Worm (Caenorhabditis elegans) whole organism, late embryonic: ENCODE results near the gene rnp-7.

Source experiments
- C08G9.2 ChIP-seq: sonication (generic microtip); optimal IDR thresholded peaks from 2 replicates; lab custom pipeline; 2016; ENCODE audit warnings: mild to moderate bottlenecking, missing genetic modification characterization, moderate library complexity, missing compliant biosample characterization
- C38D4.7 ChIP-seq: fragments of 200-800 bp; sonication (Bioruptor generic); optimal IDR thresholded peaks from 2 replicates; lab custom pipeline; 2018; ENCODE audit warnings: mild to moderate bottlenecking, missing genetic modification characterization, moderate library complexity, missing compliant biosample characterization
- F13H6.1 ChIP-seq: sonication (generic microtip); optimal IDR thresholded peaks from 2 replicates; lab custom pipeline; 2016; ENCODE audit warnings: missing genetic modification characterization, missing compliant biosample characterization
- Y22D7AL.16 ChIP-seq: sonication (generic microtip); optimal IDR thresholded peaks from 2 replicates; lab custom pipeline; 2016; ENCODE audit warnings: missing genetic modification characterization, missing compliant biosample characterization
- ahr-1 ChIP-seq: sonication (generic microtip); optimal IDR thresholded peaks from 2 replicates; lab custom pipeline; 2016; ENCODE audit warnings: missing genetic modification characterization, missing compliant biosample characterization
- ama-1 ChIP-seq: fragments of 150-350 bp; optimal IDR thresholded peaks from 2 replicates; lab custom pipeline; 2014
- ceh-14 ChIP-seq: sonication (generic microtip); optimal IDR thresholded peaks from 2 replicates; lab custom pipeline; 2016; ENCODE audit warnings: missing genotype, missing genetic modification characterization, missing compliant biosample characterization
- ceh-19 ChIP-seq: fragments of 200-800 bp; sonication (Bioruptor generic); optimal IDR thresholded peaks from 2 replicates; lab custom pipeline; 2018; ENCODE audit warnings: mild to moderate bottlenecking, missing genetic modification characterization, missing compliant biosample characterization
- ceh-30 ChIP-seq: fragments of 150-350 bp; optimal IDR thresholded peaks from 2 replicates; lab custom pipeline; 2014; ENCODE audit warnings: missing biosample characterization, missing genetic modification characterization
- ceh-31 ChIP-seq: sonication (generic microtip); optimal IDR thresholded peaks from 2 replicates; lab custom pipeline; 2016; ENCODE audit warnings: missing genetic modification characterization, missing compliant biosample characterization
- ceh-34 ChIP-seq: sonication (generic microtip); optimal IDR thresholded peaks from 2 replicates; lab custom pipeline; 2016; ENCODE audit warnings: mild to moderate bottlenecking, missing genetic modification characterization, missing compliant biosample characterization
- ceh-45 ChIP-seq: fragments of 200-800 bp; sonication (Bioruptor generic); IDR thresholded peaks from 2 replicates; pipeline ENCODE4 v1.3.6; 2022; ENCODE audit warnings: missing genetic modification reagents, missing genetic modification characterization, missing compliant biosample characterization
- che-1 ChIP-seq: sonication (generic microtip); optimal IDR thresholded peaks from 2 replicates; lab custom pipeline; 2016; ENCODE audit warnings: mild to moderate bottlenecking, missing genetic modification characterization, missing compliant biosample characterization
- elt-2 ChIP-seq: sonication (generic microtip); optimal IDR thresholded peaks from 2 replicates; lab custom pipeline; 2016; ENCODE audit warnings: missing genetic modification reagents, missing genetic modification characterization, missing compliant biosample characterization
- elt-4 ChIP-seq: sonication (generic microtip); optimal IDR thresholded peaks from 2 replicates; lab custom pipeline; 2016; ENCODE audit warnings: missing genetic modification characterization, missing compliant biosample characterization
- ets-4 ChIP-seq: sonication (generic microtip); optimal IDR thresholded peaks from 2 replicates; lab custom pipeline; 2016; ENCODE audit warnings: missing genetic modification characterization, missing compliant biosample characterization
- eyg-1 ChIP-seq: sonication (generic microtip); optimal IDR thresholded peaks from 2 replicates; lab custom pipeline; 2016; ENCODE audit warnings: missing genotype, missing genetic modification characterization, missing compliant biosample characterization
- fax-1 ChIP-seq: sonication (generic microtip); optimal IDR thresholded peaks from 2 replicates; lab custom pipeline; 2016; ENCODE audit warnings: missing genotype, missing genetic modification characterization, missing compliant biosample characterization
- hlh-6 ChIP-seq: sonication (generic microtip); optimal IDR thresholded peaks from 2 replicates; lab custom pipeline; 2016; ENCODE audit warnings: missing genotype, missing genetic modification characterization, missing compliant biosample characterization
- madf-2 ChIP-seq: sonication (generic microtip); optimal IDR thresholded peaks from 2 replicates; lab custom pipeline; 2017; ENCODE audit warnings: missing genetic modification characterization, missing compliant biosample characterization
- mec-3 ChIP-seq: sonication (generic microtip); optimal IDR thresholded peaks from 2 replicates; lab custom pipeline; 2016; ENCODE audit warnings: borderline replicate concordance, missing genetic modification characterization, missing compliant biosample characterization
- nfya-1 ChIP-seq: sonication (generic microtip); optimal IDR thresholded peaks from 2 replicates; lab custom pipeline; 2017; ENCODE audit warnings: missing genetic modification characterization, mild to moderate bottlenecking, missing compliant biosample characterization, antibody characterized with exemption, moderate library complexity
- odd-2 ChIP-seq: sonication (generic microtip); optimal IDR thresholded peaks from 2 replicates; lab custom pipeline; 2017; ENCODE audit warnings: antibody characterized with exemption, mild to moderate bottlenecking, missing genetic modification characterization, missing compliant biosample characterization
- pag-3 ChIP-seq: sonication (generic microtip); optimal IDR thresholded peaks from 2 replicates; lab custom pipeline; 2016; ENCODE audit warnings: missing compliant biosample characterization, missing genetic modification characterization, borderline replicate concordance
- pha-2 ChIP-seq: sonication (generic microtip); optimal IDR thresholded peaks from 2 replicates; lab custom pipeline; 2017; ENCODE audit warnings: mild to moderate bottlenecking, missing genetic modification characterization, missing compliant biosample characterization
- pha-4 ChIP-seq: fragments of 150-350 bp; optimal IDR thresholded peaks from 2 replicates; lab custom pipeline; 2018; ENCODE audit warnings: missing biosample characterization, missing genetic modification reagents, missing genetic modification characterization
- pqm-1 ChIP-seq: sonication (generic microtip); optimal IDR thresholded peaks from 2 replicates; lab custom pipeline; 2016; ENCODE audit warnings: missing genetic modification characterization, missing compliant biosample characterization
- sdc-2 ChIP-seq: sonication (generic microtip); optimal IDR thresholded peaks from 2 replicates; lab custom pipeline; 2016; ENCODE audit warnings: missing genotype, missing genetic modification characterization, missing compliant biosample characterization
- syd-9 ChIP-seq: sonication (generic microtip); optimal IDR thresholded peaks from 2 replicates; lab custom pipeline; 2016; ENCODE audit warnings: mild to moderate bottlenecking, missing genetic modification characterization, moderate library complexity, missing compliant biosample characterization
- tbx-7 ChIP-seq: sonication (generic microtip); optimal IDR thresholded peaks from 2 replicates; lab custom pipeline; 2016; ENCODE audit warnings: missing genotype, missing genetic modification characterization, missing compliant biosample characterization
- ttx-3 ChIP-seq: sonication (generic microtip); optimal IDR thresholded peaks from 2 replicates; lab custom pipeline; 2016; ENCODE audit warnings: missing genetic modification reagents, missing genetic modification characterization, missing compliant biosample characterization
- unc-42 ChIP-seq: sonication (generic microtip); optimal IDR thresholded peaks from 2 replicates; lab custom pipeline; 2016; ENCODE audit warnings: missing genotype, missing genetic modification characterization, missing compliant biosample characterization

rnp-7 gene

ce11 chrIII:7178497-7178896, 17.5 kb upstream of the rnp-7 start:
- TF ChIP-seq ama-1 (no peak), C38D4.7 (GFP tag; lab: Kevin White, UChicago) (no peak)

ce11 chrIII:7170090-7170489, 9.1 kb upstream of the rnp-7 start:
- TF ChIP-seq ttx-3 (tag; lab: Kevin White, UChicago) (no peak), che-1 (tag; lab: Kevin White, UChicago) (no peak), unc-42 (tag; lab: Kevin White, UChicago) (no peak), ceh-45 (GFP tag; lab: Robert Waterston, UW) (no peak), odd-2 (no peak), F13H6.1 (tag; lab: Kevin White, UChicago) (no peak), ets-4 (tag; lab: Kevin White, UChicago) (no peak), hlh-6 (tag; lab: Kevin White, UChicago) (no peak)

DNA sequence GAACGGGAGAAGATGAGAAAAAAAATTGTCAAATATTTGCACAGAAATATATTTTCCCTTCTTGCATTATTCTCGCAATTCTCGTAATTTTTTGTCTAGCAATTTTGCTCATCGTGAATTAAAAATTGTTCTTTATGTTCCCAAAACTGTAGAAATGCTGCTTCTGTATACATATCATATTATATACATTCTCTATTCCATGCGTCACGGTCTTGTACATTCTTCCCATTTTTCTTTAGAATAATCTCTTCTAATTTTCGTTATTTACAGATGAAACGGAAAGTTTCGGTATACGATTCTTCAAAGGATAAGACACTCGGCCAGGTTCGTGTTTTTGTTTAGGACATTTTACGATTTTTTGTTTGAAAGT, 6.6 kb upstream of the rnp-7 start, which contains the start of gene acs-4:
acs-4 (plus strand) TSS at position 271 of the 370 bp plus-strand sequence.
- TF ChIP-seq madf-2 (tag; lab: Kevin White, UChicago), result no peak
- no peak for TF ChIP-seq pag-3 (tag; lab: Kevin White, UChicago)
- TF ChIP-seq fax-1 (tag; lab: Kevin White, UChicago), result no peak
- TF ChIP-seq, all 69 proteins: peak for 0

DNA sequence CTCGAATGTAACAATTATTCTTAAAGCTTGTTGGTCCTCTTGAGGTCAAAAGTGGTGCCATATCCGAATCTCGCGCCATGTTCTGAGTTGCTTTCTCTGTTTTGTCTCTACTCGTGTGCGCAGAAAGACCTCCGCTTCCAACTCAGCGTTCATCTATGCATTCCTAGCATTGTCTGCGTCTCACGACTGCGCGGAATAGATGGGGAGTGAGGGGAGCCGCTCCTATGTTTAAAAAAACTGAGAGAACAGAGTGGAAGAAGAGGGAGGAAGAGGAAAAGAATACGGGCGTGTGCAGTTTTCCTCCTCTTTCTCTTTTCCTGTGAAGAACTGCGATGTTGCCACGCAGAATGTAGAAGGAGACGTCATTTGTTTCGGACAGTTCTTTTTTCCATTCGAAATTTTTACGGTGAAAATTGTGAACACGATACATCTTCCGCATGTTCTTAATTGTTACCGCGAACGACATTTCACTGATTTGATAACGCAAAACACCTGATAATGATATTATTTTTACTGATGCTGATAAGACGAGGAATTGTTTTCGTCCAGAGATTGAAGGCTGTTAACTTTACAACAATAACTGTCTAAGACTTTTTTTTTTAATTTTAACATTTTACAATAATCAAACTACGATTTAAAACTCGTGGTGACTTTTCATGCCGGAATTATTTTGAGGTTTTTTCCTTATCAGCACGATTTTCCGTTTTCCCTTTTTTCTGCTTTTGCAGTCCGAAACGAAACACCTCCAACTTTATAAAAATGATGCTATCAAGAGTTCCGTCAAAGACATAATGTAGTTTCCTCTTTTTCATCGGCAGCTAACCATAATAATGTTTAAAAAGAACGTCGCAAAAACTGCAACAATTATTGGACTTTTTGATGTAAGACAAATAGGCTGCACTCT, 6.0 kb upstream of the rnp-7 start:
- TF ChIP-seq elt-4 (tag; lab: Kevin White, UChicago) (no peak), nfya-1 (tag; lab: Kevin White, UChicago) (peak; percentile 8), pha-2 (no peak), elt-2 (tag; lab: Kevin White, UChicago) (peak; percentile 91), pha-4 (tag; lab: Kevin White, UChicago) (no peak), ceh-30 (tag; lab: Kevin White, UChicago) (no peak), tbx-7 (no peak), che-1 (tag; lab: Kevin White, UChicago) (no peak), ceh-14 (tag; lab: Kevin White, UChicago) (no peak), sdc-2 (no peak)

DNA sequence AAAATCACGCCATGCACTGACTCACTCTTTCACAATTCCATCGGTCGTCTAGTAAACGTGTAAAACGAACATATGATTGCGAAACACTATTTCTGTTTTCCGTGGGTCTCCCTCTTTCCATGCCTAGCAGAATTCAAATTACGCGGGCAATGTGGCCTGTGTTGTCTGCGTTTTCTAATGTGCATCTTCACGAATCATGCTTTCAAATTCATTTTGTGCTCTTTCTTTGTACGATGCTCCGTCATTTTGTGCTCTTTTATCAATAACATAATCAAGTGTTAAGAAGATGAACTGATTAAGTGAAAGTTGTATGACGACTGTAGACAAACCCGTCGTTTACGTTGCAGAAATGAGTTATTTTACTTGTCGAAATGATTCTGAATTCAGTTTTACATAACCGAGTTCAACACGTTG, 4.9 kb upstream of the rnp-7 start:
- TF ChIP-seq pqm-1 (tag; lab: Kevin White, UChicago) (no peak), elt-2 (tag; lab: Kevin White, UChicago) (peak; percentile 45)

ce11 chrIII:7165276-7165675, 4.3 kb upstream of the rnp-7 start:
- TF ChIP-seq ceh-34 (tag; lab: Kevin White, UChicago) (no peak), eyg-1 (tag; lab: Kevin White, UChicago) (no peak), ets-4 (tag; lab: Kevin White, UChicago) (no peak), ttx-3 (tag; lab: Kevin White, UChicago) (no peak), ahr-1 (tag; lab: Kevin White, UChicago) (no peak), ceh-19 (GFP tag; lab: Kevin White, UChicago) (no peak), mec-3 (tag; lab: Kevin White, UChicago) (no peak), syd-9 (tag; lab: Kevin White, UChicago) (no peak), Y22D7AL.16 (tag; lab: Kevin White, UChicago) (no peak), C08G9.2 (tag; lab: Kevin White, UChicago) (no peak), madf-2 (tag; lab: Kevin White, UChicago) (no peak), nfya-1 (tag; lab: Kevin White, UChicago) (no peak), ceh-31 (no peak), C38D4.7 (GFP tag; lab: Kevin White, UChicago) (no peak)
